Worm (Caenorhabditis elegans) whole organism, mixed stage, embryonic: ENCODE data around the gene Y54G11A.1.
"Not testable (repeated sequence)": the region's sequence is repeated elsewhere in the genome, so short reads cannot be mapped to it uniquely, and the experiment has no call there.

ENCODE experiments used
- M03D4.4 ChIP-seq: sonication (generic microtip); optimal IDR thresholded peaks from 2 replicates; lab custom pipeline; 2017; ENCODE audit warnings: mild to moderate bottlenecking, missing genetic modification characterization, missing compliant biosample characterization
- bed-3 ChIP-seq: fragments of 200-800 bp; sonication (Bioruptor generic); optimal IDR thresholded peaks from 3 replicates; lab custom pipeline; 2018; ENCODE audit warnings: mild to moderate bottlenecking, missing genetic modification characterization, moderate library complexity, missing compliant biosample characterization
- blmp-1 ChIP-seq: fragments of 150-350 bp; optimal IDR thresholded peaks from 2 replicates; lab custom pipeline; 2014; ENCODE audit warnings: missing biosample characterization, missing genetic modification characterization
- ceh-39 ChIP-seq: fragments of 150-350 bp; optimal IDR thresholded peaks from 2 replicates; lab custom pipeline; 2014; ENCODE audit warnings: missing biosample characterization, missing genetic modification characterization
- ceh-43 ChIP-seq: fragments of 200-800 bp; sonication (Bioruptor generic); optimal IDR thresholded peaks from 2 replicates; lab custom pipeline; 2018; ENCODE audit warnings: mild to moderate bottlenecking, missing genetic modification characterization, moderate library complexity, missing compliant biosample characterization
- ces-1 ChIP-seq: fragments of 150-350 bp; optimal IDR thresholded peaks from 2 replicates; lab custom pipeline; 2014; ENCODE audit warnings: missing biosample characterization, missing genetic modification reagents, missing genetic modification characterization
- cnd-1 ChIP-seq: fragments of 200-800 bp; sonication (Bioruptor generic); optimal IDR thresholded peaks from 2 replicates; lab custom pipeline; 2018; ENCODE audit warnings: mild to moderate bottlenecking, missing genetic modification characterization, missing compliant biosample characterization
- drap-1 ChIP-seq: fragments of 200-800 bp; sonication (Bioruptor generic); optimal IDR thresholded peaks from 3 replicates; lab custom pipeline; 2018; ENCODE audit warnings: mild to moderate bottlenecking, missing genetic modification characterization, missing compliant biosample characterization
- elt-1 ChIP-seq: sonication (generic microtip); optimal IDR thresholded peaks from 2 replicates; lab custom pipeline; 2017; ENCODE audit warnings: missing genetic modification characterization, mild to moderate bottlenecking, missing compliant biosample characterization, antibody characterized with exemption, moderate library complexity, borderline replicate concordance; ENCODE audit not compliant: insufficient read depth
- hlh-1 ChIP-seq: fragments of 150-350 bp; optimal IDR thresholded peaks from 2 replicates; lab custom pipeline; 2014; ENCODE audit warnings: missing biosample characterization, missing genetic modification reagents, missing genetic modification characterization
- lin-13 ChIP-seq: fragments of 150-350 bp; optimal IDR thresholded peaks from 2 replicates; lab custom pipeline; 2014; ENCODE audit warnings: missing biosample characterization, missing genetic modification characterization
- lin-32 ChIP-seq: fragments of 200-800 bp; sonication (Bioruptor generic); optimal IDR thresholded peaks from 2 replicates; lab custom pipeline; 2018; ENCODE audit warnings: mild to moderate bottlenecking, missing genetic modification characterization, missing compliant biosample characterization
- mep-1 ChIP-seq: fragments of 150-350 bp; optimal IDR thresholded peaks from 2 replicates; lab custom pipeline; 2017; ENCODE audit warnings: missing biosample characterization, missing genetic modification reagents, missing genetic modification characterization, inconsistent platforms
- mls-2 ChIP-seq: sonication (generic microtip); optimal IDR thresholded peaks from 2 replicates; lab custom pipeline; 2016; ENCODE audit warnings: mild to moderate bottlenecking, missing genetic modification characterization, moderate library complexity, missing compliant biosample characterization
- nhr-2 ChIP-seq: fragments of 150-350 bp; optimal IDR thresholded peaks from 2 replicates; lab custom pipeline; 2014; ENCODE audit warnings: missing biosample characterization, missing genetic modification characterization
- nhr-237 ChIP-seq: fragments of 150-350 bp; optimal IDR thresholded peaks from 2 replicates; lab custom pipeline; 2014; ENCODE audit warnings: missing biosample characterization, missing genetic modification characterization
- sptf-1 ChIP-seq: sonication (generic microtip); optimal IDR thresholded peaks from 2 replicates; lab custom pipeline; 2017; ENCODE audit warnings: mild to moderate bottlenecking, missing genetic modification characterization, moderate library complexity, missing compliant biosample characterization
- tbx-8 ChIP-seq: fragments of 200-800 bp; sonication (Bioruptor generic); optimal IDR thresholded peaks from 2 replicates; lab custom pipeline; 2018; ENCODE audit warnings: mild to moderate bottlenecking, missing genetic modification characterization, moderate library complexity, missing compliant biosample characterization
- unc-120 ChIP-seq: sonication (generic microtip); optimal IDR thresholded peaks from 2 replicates; lab custom pipeline; 2017; ENCODE audit warnings: missing genetic modification characterization, missing compliant biosample characterization; ENCODE audit not compliant: poor library complexity, severe bottlenecking
- unc-62 ChIP-seq: fragments of 150-350 bp; optimal IDR thresholded peaks from 2 replicates; lab custom pipeline; 2014; ENCODE audit warnings: missing biosample characterization, missing genetic modification reagents, missing genetic modification characterization
- ztf-11 ChIP-seq: fragments of 150-350 bp; optimal IDR thresholded peaks from 2 replicates; lab custom pipeline; 2014; ENCODE audit warnings: missing biosample characterization, missing genetic modification characterization

Gene Y54G11A.1

ce11 chrII:14310729-14311388 is 41.9 kb upstream of the Y54G11A.1 start, which contains the start of gene ctl-3:
ctl-3 (minus strand) TSS chrII:14310779.
- TF ChIP-seq tbx-8, result no peak
- TF ChIP-seq ces-1 (GFP tag; lab: Kevin White, UChicago), result no peak
- no peak for TF ChIP-seq elt-1
- TF ChIP-seq ztf-11 (tag; lab: Kevin White, UChicago), result no peak
- no peak for TF ChIP-seq hlh-1 (tag; lab: Kevin White, UChicago)
- TF ChIP-seq mls-2 (tag; lab: Kevin White, UChicago), result no peak

ce11 chrII:14306160-14306559 is 37.2 kb upstream of the Y54G11A.1 start, which contains the start of gene ctl-1:
ctl-1 (minus strand) TSS chrII:14306260.
- not testable (repeated sequence) for TF ChIP-seq mep-1 (tag; lab: Kevin White, UChicago); elt-1; ces-1 (GFP tag; lab: Kevin White, UChicago)

DNA sequence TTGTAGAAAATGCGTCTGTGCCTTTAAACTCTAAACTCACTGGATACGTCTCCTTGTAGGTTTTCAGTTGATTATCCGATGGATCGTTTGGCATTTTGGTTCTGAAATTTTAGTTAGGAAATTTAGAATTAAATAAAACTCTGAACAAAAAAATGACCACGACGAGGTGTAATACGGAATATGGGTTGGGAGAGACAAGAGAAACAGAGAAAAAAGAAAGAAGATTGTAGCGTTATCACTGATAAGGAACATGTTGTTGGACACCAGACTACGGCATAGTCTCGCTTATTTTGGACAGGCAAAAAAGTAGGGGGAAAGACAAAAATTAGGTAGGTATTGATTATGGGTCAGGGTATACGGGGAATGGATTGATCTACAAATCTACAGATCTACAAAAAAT is 32.9 kb upstream of the Y54G11A.1 start, which contains the start of gene ctl-2:
Gene ctl-2, minus strand, starts transcription at position 101 of the 400 bp plus-strand sequence.
- TF ChIP-seq sptf-1 (tag; lab: Kevin White, UChicago); unc-120; ceh-39: not testable (repeated sequence)

DNA sequence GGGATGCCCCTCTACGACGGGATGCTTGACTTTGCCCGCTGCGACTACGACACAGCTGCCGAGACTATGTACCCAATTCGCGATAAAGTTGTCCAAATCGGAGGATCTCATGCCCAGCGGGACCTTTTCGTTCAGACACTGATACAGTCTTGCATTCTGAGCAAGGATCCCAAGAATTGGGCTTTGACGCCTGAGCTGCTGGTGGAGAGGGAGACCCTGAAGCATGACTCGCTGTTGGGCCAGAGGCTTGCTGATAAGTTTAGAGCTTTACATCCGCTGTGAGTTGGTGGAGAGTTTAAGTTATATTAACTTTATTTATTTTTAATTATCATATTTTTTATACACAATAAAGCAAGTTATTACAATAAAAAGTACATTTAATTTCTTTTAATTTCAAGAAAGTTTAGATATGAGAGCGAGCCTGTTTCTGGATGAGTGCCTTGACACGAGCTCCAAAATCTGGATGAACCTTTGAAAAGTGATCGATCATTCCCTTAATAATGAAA is 30.3 kb upstream of the Y54G11A.1 start:
- TF ChIP-seq lin-32 (GFP tag; lab: Kevin White, UChicago) (no peak), M03D4.4 (tag; lab: Kevin White, UChicago) (no peak), hlh-1 (tag; lab: Kevin White, UChicago) (no peak)

DNA sequence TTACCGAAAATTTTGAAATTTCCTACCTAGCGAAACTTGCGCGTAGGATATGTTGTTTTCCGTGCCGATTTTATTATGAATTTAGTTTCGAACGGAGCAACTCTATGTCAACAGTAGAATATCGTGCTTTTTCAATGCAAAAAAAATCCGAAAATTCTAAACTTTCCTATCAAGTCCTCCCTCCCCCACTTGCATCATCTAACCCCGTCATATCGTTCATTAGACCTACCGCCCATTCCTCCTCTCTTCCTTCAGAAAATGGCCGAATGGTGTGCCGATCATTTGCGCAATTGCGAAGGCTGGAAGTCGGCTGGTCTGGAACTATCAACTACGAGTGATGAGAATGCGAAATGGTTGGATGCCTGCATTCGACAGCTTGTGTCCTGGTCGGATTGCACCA is 28.1 kb upstream of the Y54G11A.1 start, which contains the start of gene Y54G11A.7:
Gene Y54G11A.7, plus strand, starts transcription at position 256 of the 400 bp plus-strand sequence.
- not testable (repeated sequence) for TF ChIP-seq M03D4.4, nhr-2, nhr-237 (tag; lab: Kevin White, UChicago)

ce11 chrII:14296320-14296719 is 27.3 kb upstream of the Y54G11A.1 start:
- TF ChIP-seq ceh-43 (GFP tag; lab: Kevin White, UChicago), result no peak
- peak; percentile 22 for TF ChIP-seq blmp-1
- TF ChIP-seq elt-1, result no peak

DNA sequence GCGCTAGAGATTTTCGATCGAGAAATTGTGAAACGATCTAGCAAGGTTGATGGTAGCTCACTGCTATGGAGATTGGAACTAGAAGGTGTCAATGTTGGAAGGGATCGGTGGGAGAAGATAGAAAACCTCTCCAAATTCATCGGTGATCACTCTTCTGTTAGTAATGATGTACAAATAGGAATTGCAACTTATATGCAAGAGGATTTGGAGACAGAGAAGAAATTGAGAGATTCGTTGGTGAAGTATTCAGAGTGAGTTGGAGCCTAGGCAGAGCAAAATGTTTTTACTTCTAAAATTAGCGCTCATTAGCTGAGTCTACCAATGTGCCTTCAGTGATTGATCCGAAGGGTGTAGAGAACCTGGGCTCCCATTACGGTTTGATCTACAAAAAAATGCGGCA is 25.4 kb upstream of the Y54G11A.1 start:
- no peak for TF ChIP-seq hlh-1 (tag; lab: Kevin White, UChicago)
- no peak for TF ChIP-seq drap-1
- TF ChIP-seq sptf-1 (tag; lab: Kevin White, UChicago), result no peak
- TF ChIP-seq lin-32 (GFP tag; lab: Kevin White, UChicago), result no peak
- no peak for TF ChIP-seq bed-3 (GFP tag; lab: Kevin White, UChicago)
- no peak for TF ChIP-seq unc-120
- TF ChIP-seq elt-1, result no peak
- no peak for TF ChIP-seq tbx-8
- no peak for TF ChIP-seq blmp-1
- no peak for TF ChIP-seq ceh-43 (GFP tag; lab: Kevin White, UChicago)
- no peak for TF ChIP-seq unc-62 (GFP tag; lab: Kevin White, UChicago)
- TF ChIP-seq cnd-1 (tag; lab: Kevin White, UChicago), result no peak
- no peak for TF ChIP-seq nhr-237 (tag; lab: Kevin White, UChicago)
- no peak for TF ChIP-seq nhr-2 (tag; lab: Kevin White, UChicago)

- no peak for TF ChIP-seq lin-13
- no peak for TF ChIP-seq M03D4.4 (tag; lab: Kevin White, UChicago)
These were observed 23.5 kb upstream of the Y54G11A.1 start, which contains the start of gene Y54G11A.4 for ce11 chrII:14292519-14292918. Y54G11A.4 (plus strand) TSS chrII:14292819.
